Worm (Caenorhabditis elegans) whole organism, late embryonic: ENCODE results near the gene daf-38.

Source experiments
- C08G9.2 ChIP-seq: sonication (generic microtip); optimal IDR thresholded peaks from 2 replicates; lab custom pipeline; 2016; ENCODE audit warnings: mild to moderate bottlenecking, missing genetic modification characterization, moderate library complexity, missing compliant biosample characterization
- C38D4.7 ChIP-seq: fragments of 200-800 bp; sonication (Bioruptor generic); optimal IDR thresholded peaks from 2 replicates; lab custom pipeline; 2018; ENCODE audit warnings: mild to moderate bottlenecking, missing genetic modification characterization, moderate library complexity, missing compliant biosample characterization
- K02D7.2 ChIP-seq: sonication (generic microtip); optimal IDR thresholded peaks from 2 replicates; lab custom pipeline; 2017; ENCODE audit warnings: mild to moderate bottlenecking, missing genetic modification characterization, missing compliant biosample characterization
- K09A11.1 ChIP-seq: sonication (generic microtip); optimal IDR thresholded peaks from 2 replicates; lab custom pipeline; 2017; ENCODE audit warnings: antibody characterized with exemption, mild to moderate bottlenecking, missing genetic modification characterization, missing compliant biosample characterization; ENCODE audit not compliant: insufficient read depth
- ceh-22 ChIP-seq: sonication (generic microtip); optimal IDR thresholded peaks from 2 replicates; lab custom pipeline; 2017; ENCODE audit warnings: missing biosample characterization, missing genetic modification characterization
- ceh-30 ChIP-seq: fragments of 150-350 bp; optimal IDR thresholded peaks from 2 replicates; lab custom pipeline; 2014; ENCODE audit warnings: missing biosample characterization, missing genetic modification characterization
- ceh-31 ChIP-seq: sonication (generic microtip); optimal IDR thresholded peaks from 2 replicates; lab custom pipeline; 2016; ENCODE audit warnings: missing genetic modification characterization, missing compliant biosample characterization
- ceh-45 ChIP-seq: fragments of 200-800 bp; sonication (Bioruptor generic); IDR thresholded peaks from 2 replicates; pipeline ENCODE4 v1.3.6; 2022; ENCODE audit warnings: missing genetic modification reagents, missing genetic modification characterization, missing compliant biosample characterization
- ceh-6 ChIP-seq: fragments of 200-800 bp; sonication (Bioruptor generic); optimal IDR thresholded peaks from 2 replicates; lab custom pipeline; 2018; ENCODE audit warnings: mild to moderate bottlenecking, missing genetic modification characterization, missing compliant biosample characterization
- ceh-9 ChIP-seq: sonication (generic microtip); optimal IDR thresholded peaks from 2 replicates; lab custom pipeline; 2016; ENCODE audit warnings: mild to moderate bottlenecking, missing genetic modification characterization, inconsistent platforms, missing compliant biosample characterization
- dmd-4 ChIP-seq: sonication (generic microtip); optimal IDR thresholded peaks from 2 replicates; lab custom pipeline; 2016; ENCODE audit warnings: borderline replicate concordance, missing genetic modification characterization, missing compliant biosample characterization
- dve-1 ChIP-seq: sonication (generic microtip); optimal IDR thresholded peaks from 2 replicates; lab custom pipeline; 2017; ENCODE audit warnings: antibody characterized with exemption, mild to moderate bottlenecking, missing genetic modification characterization, missing compliant biosample characterization
- elt-2 ChIP-seq: sonication (generic microtip); optimal IDR thresholded peaks from 2 replicates; lab custom pipeline; 2016; ENCODE audit warnings: missing genetic modification reagents, missing genetic modification characterization, missing compliant biosample characterization
- eyg-1 ChIP-seq: sonication (generic microtip); optimal IDR thresholded peaks from 2 replicates; lab custom pipeline; 2016; ENCODE audit warnings: missing genotype, missing genetic modification characterization, missing compliant biosample characterization
- hlh-6 ChIP-seq: sonication (generic microtip); optimal IDR thresholded peaks from 2 replicates; lab custom pipeline; 2016; ENCODE audit warnings: missing genotype, missing genetic modification characterization, missing compliant biosample characterization
- hlh-8 ChIP-seq: sonication (generic microtip); optimal IDR thresholded peaks from 2 replicates; lab custom pipeline; 2016; ENCODE audit warnings: missing genotype, missing genetic modification characterization, missing compliant biosample characterization
- lim-6 ChIP-seq: sonication (generic microtip); optimal IDR thresholded peaks from 2 replicates; lab custom pipeline; 2016; ENCODE audit warnings: missing genetic modification characterization, missing compliant biosample characterization
- odd-2 ChIP-seq: sonication (generic microtip); optimal IDR thresholded peaks from 2 replicates; lab custom pipeline; 2017; ENCODE audit warnings: antibody characterized with exemption, mild to moderate bottlenecking, missing genetic modification characterization, missing compliant biosample characterization
- pag-3 ChIP-seq: sonication (generic microtip); optimal IDR thresholded peaks from 2 replicates; lab custom pipeline; 2016; ENCODE audit warnings: missing compliant biosample characterization, missing genetic modification characterization, borderline replicate concordance
- pax-1 ChIP-seq: fragments of 150-350 bp; optimal IDR thresholded peaks from 2 replicates; lab custom pipeline; 2014; ENCODE audit warnings: missing biosample characterization, missing genetic modification characterization
- pha-2 ChIP-seq: sonication (generic microtip); optimal IDR thresholded peaks from 2 replicates; lab custom pipeline; 2017; ENCODE audit warnings: mild to moderate bottlenecking, missing genetic modification characterization, missing compliant biosample characterization
- pha-4 ChIP-seq: fragments of 150-350 bp; optimal IDR thresholded peaks from 2 replicates; lab custom pipeline; 2018; ENCODE audit warnings: missing biosample characterization, missing genetic modification reagents, missing genetic modification characterization
- pqm-1 ChIP-seq: sonication (generic microtip); optimal IDR thresholded peaks from 2 replicates; lab custom pipeline; 2016; ENCODE audit warnings: missing genetic modification characterization, missing compliant biosample characterization
- ref-2 ChIP-seq: sonication (generic microtip); optimal IDR thresholded peaks from 2 replicates; lab custom pipeline; 2016; ENCODE audit warnings: missing genetic modification characterization, missing compliant biosample characterization
- rnt-1 ChIP-seq: sonication (generic microtip); optimal IDR thresholded peaks from 2 replicates; lab custom pipeline; 2016; ENCODE audit warnings: missing genetic modification characterization, missing compliant biosample characterization
- tbx-2 ChIP-seq: sonication (generic microtip); optimal IDR thresholded peaks from 2 replicates; lab custom pipeline; 2016; ENCODE audit warnings: missing genetic modification characterization, missing compliant biosample characterization
- tbx-7 ChIP-seq: sonication (generic microtip); optimal IDR thresholded peaks from 2 replicates; lab custom pipeline; 2016; ENCODE audit warnings: missing genotype, missing genetic modification characterization, missing compliant biosample characterization
- unc-3 ChIP-seq, 2 experiments: fragments of 200-800 bp in 1 of 2; sonication (Bioruptor generic) in 1 of 2; sonication (generic microtip) in 1 of 2; conservative IDR thresholded peaks in 1 of 2; optimal IDR thresholded peaks in 1 of 2; 2 replicates each; pipeline versions ENCODE4 v1.3.6 to Lab custom; 2016 to 2022; ENCODE audit warnings: missing compliant biosample characterization in 2 of 2, missing genetic modification characterization in 2 of 2, missing genetic modification reagents in 1 of 2
- unc-42 ChIP-seq: sonication (generic microtip); optimal IDR thresholded peaks from 2 replicates; lab custom pipeline; 2016; ENCODE audit warnings: missing genotype, missing genetic modification characterization, missing compliant biosample characterization
- unc-55 ChIP-seq: sonication (generic microtip); optimal IDR thresholded peaks from 2 replicates; lab custom pipeline; 2017; ENCODE audit warnings: missing biosample characterization, missing genetic modification reagents, missing genetic modification characterization
- unc-86 ChIP-seq: sonication (generic microtip); optimal IDR thresholded peaks from 2 replicates; lab custom pipeline; 2016; ENCODE audit warnings: missing genetic modification characterization, missing compliant biosample characterization
- ztf-16 ChIP-seq: sonication (generic microtip); optimal IDR thresholded peaks from 2 replicates; lab custom pipeline; 2017; ENCODE audit warnings: missing genetic modification characterization, missing compliant biosample characterization

The daf-38 gene

ce11 chrIV:15852875-15853793 lies 33.3 kb downstream of the daf-38 start:
- TF ChIP-seq odd-2 (tag; lab: Kevin White, UChicago) (no peak), pag-3 (tag; lab: Kevin White, UChicago) (no peak), ceh-9 (tag; lab: Kevin White, UChicago) (no peak), ceh-30 (no peak), dmd-4 (tag; lab: Kevin White, UChicago) (no peak), C38D4.7 (GFP tag; lab: Kevin White, UChicago) (no peak), unc-42 (no peak), pax-1 (tag; lab: Kevin White, UChicago) (no peak), hlh-8 (tag; lab: Kevin White, UChicago) (no peak), ref-2 (tag; lab: Kevin White, UChicago) (no peak), hlh-6 (no peak), K02D7.2 (tag; lab: Kevin White, UChicago) (no peak), ceh-45 (GFP tag; lab: Robert Waterston, UW) (no peak), unc-55 (GFP tag; lab: Kevin White, UChicago) (no peak), C08G9.2 (no peak), lim-6 (tag; lab: Kevin White, UChicago) (no peak), elt-2 (tag; lab: Kevin White, UChicago) (no peak), rnt-1 (no peak)

DNA sequence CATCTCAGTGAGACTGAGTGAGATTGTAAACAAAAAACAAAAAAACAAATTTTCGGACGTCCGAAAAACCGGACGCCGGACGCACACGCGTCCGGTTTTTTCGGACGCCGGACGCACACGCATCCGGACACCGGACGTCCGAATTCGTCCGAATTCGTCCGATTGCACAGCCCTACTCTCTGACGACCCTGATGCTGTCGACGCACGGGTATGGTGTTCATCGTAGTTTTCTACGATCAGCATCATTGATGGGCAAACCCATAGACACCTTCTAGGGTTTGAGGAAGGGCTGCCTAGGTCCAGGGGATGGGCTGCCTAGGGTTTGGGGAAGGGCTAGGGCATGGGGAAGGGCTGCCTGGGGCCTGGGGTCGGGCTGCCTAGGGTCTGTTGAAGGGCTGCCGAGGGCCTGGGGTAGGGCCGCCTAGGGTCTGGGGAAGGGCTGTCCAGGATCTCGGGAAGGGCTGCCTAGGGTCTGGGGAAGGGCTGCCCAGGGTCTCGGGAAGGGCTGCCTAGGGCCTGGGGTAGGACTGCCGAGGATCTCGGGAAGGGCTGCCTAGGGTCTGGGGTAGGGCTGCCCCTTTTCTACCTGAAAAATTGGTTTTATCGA lies 34.1 kb downstream of the daf-38 start:
- TF ChIP-seq ceh-22 (no peak), K09A11.1 (tag; lab: Kevin White, UChicago) (no peak), tbx-2 (tag; lab: Kevin White, UChicago) (no peak), pha-2 (tag; lab: Kevin White, UChicago) (no peak), unc-86 (tag; lab: Kevin White, UChicago) (no peak), pax-1 (tag; lab: Kevin White, UChicago) (no peak), dve-1 (tag; lab: Kevin White, UChicago) (no peak), hlh-8 (tag; lab: Kevin White, UChicago) (no peak), ceh-6 (GFP tag; lab: Kevin White, UChicago) (no peak), hlh-6 (no peak), C08G9.2 (no peak), tbx-7 (tag; lab: Kevin White, UChicago) (no peak)
- TF ChIP-seq, all 69 proteins: peak for 0

- TF ChIP-seq eyg-1 (no peak), pag-3 (tag; lab: Kevin White, UChicago) (no peak), pha-4 (tag; lab: Kevin White, UChicago) (no peak), lim-6 (tag; lab: Kevin White, UChicago) (no peak)
These were observed 41.6 kb downstream of the daf-38 start for ce11 chrIV:15861499-15861898.

- TF ChIP-seq pqm-1 (tag; lab: Kevin White, UChicago): no peak
- TF ChIP-seq unc-55 (GFP tag; lab: Kevin White, UChicago): no peak
- no peak for TF ChIP-seq dve-1 (tag; lab: Kevin White, UChicago)
- TF ChIP-seq, all 69 proteins: peak for 0
These were observed 48.4 kb downstream of the daf-38 start for ce11 chrIV:15868288-15868687.

- TF ChIP-seq ceh-6 (GFP tag; lab: Kevin White, UChicago) (no peak), odd-2 (tag; lab: Kevin White, UChicago) (no peak), K09A11.1 (tag; lab: Kevin White, UChicago) (no peak), unc-3 (GFP tag; conservative IDR thresholded peaks at IDR 0.05; lab: Robert Waterston, UW) (no peak), unc-3 (tag; optimal IDR thresholded peaks at IDR 0.05; lab: Kevin White, UChicago) (no peak), elt-2 (tag; lab: Kevin White, UChicago) (no peak), ceh-31 (no peak), hlh-6 (no peak), ztf-16 (tag; lab: Kevin White, UChicago) (no peak)
- TF ChIP-seq, all 69 proteins: peak for 0
These were observed 50.5 kb downstream of the daf-38 start, which contains the start of gene Y105C5B.1 for ce11 chrIV:15870356-15870755. Gene Y105C5B.1 (plus strand): TSS chrIV:15870656.
